Worm (Caenorhabditis elegans): ENCODE data around the gene nhr-190.

nhr-190 gene

ce11 chrV:608844-609243, 33.9 kb downstream of the nhr-190 start, which contains the start of gene srw-109:
Gene srw-109, minus strand, starts transcription at chrV:608944.
- TF ChIP-seq tbp1 (GFP tag; optimal IDR thresholded peaks at IDR 0.05): no peak
- no peak for TF ChIP-seq aptf-3 (GFP tag; IDR thresholded peaks at IDR 0.05)
- no peak for TF ChIP-seq ztf-18 (tag; optimal IDR thresholded peaks at IDR 0.05)
- TF ChIP-seq C17E4.6 (GFP tag; IDR thresholded peaks at IDR 0.05): no peak
- no peak for TF ChIP-seq bed-2 (GFP tag; IDR thresholded peaks at IDR 0.05)
- no peak for TF ChIP-seq nhr-179 (tag; optimal IDR thresholded peaks at IDR 0.05)
- no peak for TF ChIP-seq snpc-1.1 (tag; optimal IDR thresholded peaks at IDR 0.05; ENCODE audit: insufficient read depth)
- no peak for TF ChIP-seq him-1 (tag; optimal IDR thresholded peaks at IDR 0.05)
- no peak for TF ChIP-seq ztf-25 (GFP tag; IDR thresholded peaks at IDR 0.05)
- no peak for TF ChIP-seq die-1 (tag; optimal IDR thresholded peaks at IDR 0.05)
- no peak for TF ChIP-seq ZK185.1 (tag; optimal IDR thresholded peaks at IDR 0.05; ENCODE audit: poor library complexity, severe bottlenecking)
- no peak for TF ChIP-seq madf-10 (tag; optimal IDR thresholded peaks at IDR 0.05)
- TF ChIP-seq B0336.3 (GFP tag; IDR thresholded peaks at IDR 0.05): no peak
- no peak for TF ChIP-seq ekl-4 (GFP tag; IDR thresholded peaks at IDR 0.05)
- no peak for TF ChIP-seq pbrm-1 (GFP tag; IDR thresholded peaks at IDR 0.05)
- no peak for TF ChIP-seq dox-1 (GFP tag; IDR thresholded peaks at IDR 0.05)
- no peak for TF ChIP-seq attf-5 (GFP tag; optimal IDR thresholded peaks at IDR 0.05)
- TF ChIP-seq madf-6 (GFP tag; IDR thresholded peaks at IDR 0.05): no peak

ce11 chrV:604105-604504, 38.6 kb downstream of the nhr-190 start, which contains the start of gene srlf-37:
Gene srlf-37, minus strand, starts transcription at chrV:604205.
- TF ChIP-seq dpff-1 (tag; optimal IDR thresholded peaks at IDR 0.05) (no peak), rcor-1 (GFP tag; IDR thresholded peaks at IDR 0.05) (no peak), ama-1 (optimal IDR thresholded peaks at IDR 0.05) (no peak), ama-1 (GFP tag; optimal IDR thresholded peaks at IDR 0.05) (no peak), attf-3 (GFP tag; conservative IDR thresholded peaks at IDR 0.05) (no peak), T07F8.4 (tag; optimal IDR thresholded peaks at IDR 0.05) (no peak), efl-1 (GFP tag; optimal IDR thresholded peaks at IDR 0.05) (no peak), Y79H2A.3 (GFP tag; conservative IDR thresholded peaks at IDR 0.05) (no peak), unc-62 (GFP tag; optimal IDR thresholded peaks at IDR 0.05) (no peak), mcd-1 (GFP tag; IDR thresholded peaks at IDR 0.05) (no peak), bed-2 (GFP tag; IDR thresholded peaks at IDR 0.05) (no peak), madf-8 (GFP tag; conservative IDR thresholded peaks at IDR 0.05) (no peak), Y56A3A.18 (GFP tag; IDR thresholded peaks at IDR 0.05) (no peak), ztf-6 (GFP tag; IDR thresholded peaks at IDR 0.05) (no peak), ceh-58 (GFP tag; IDR thresholded peaks at IDR 0.05) (no peak), K11D2.4 (GFP tag; IDR thresholded peaks at IDR 0.05) (no peak), ztf-25 (GFP tag; IDR thresholded peaks at IDR 0.05) (no peak), B0019.2 (GFP tag; conservative IDR thresholded peaks at IDR 0.05) (no peak), aptf-3 (GFP tag; IDR thresholded peaks at IDR 0.05) (no peak)

ce11 chrV:600231-600630, 42.5 kb downstream of the nhr-190 start, which contains the start of gene nhr-251:
Gene nhr-251, plus strand, starts transcription at chrV:600531.
- no peak for TF ChIP-seq Y67H2A.10 (GFP tag; conservative IDR thresholded peaks at IDR 0.05)
- no peak for TF ChIP-seq ceh-27 (GFP tag; optimal IDR thresholded peaks at IDR 0.05)
- TF ChIP-seq Y53F4B.3 (GFP tag; IDR thresholded peaks at IDR 0.05): no peak
- no peak for TF ChIP-seq nhr-90 (tag; optimal IDR thresholded peaks at IDR 0.05)
- TF ChIP-seq mes-4 (tag; optimal IDR thresholded peaks at IDR 0.05): no peak
- TF ChIP-seq lsy-27 (tag; optimal IDR thresholded peaks at IDR 0.05; ENCODE audit: borderline replicate concordance, insufficient read depth): no peak
- TF ChIP-seq ceh-40 (GFP tag; IDR thresholded peaks at IDR 0.05): no peak
- no peak for TF ChIP-seq gei-17 (GFP tag; optimal IDR thresholded peaks at IDR 0.05)
- TF ChIP-seq tbp1 (GFP tag; optimal IDR thresholded peaks at IDR 0.05): no peak
- TF ChIP-seq Y56A3A.18 (GFP tag; IDR thresholded peaks at IDR 0.05): no peak
- TF ChIP-seq lag-1 (GFP tag; IDR thresholded peaks at IDR 0.05): no peak
- TF ChIP-seq B0261.1 (tag; optimal IDR thresholded peaks at IDR 0.05): no peak
- no peak for TF ChIP-seq ztf-22 (GFP tag; optimal IDR thresholded peaks at IDR 0.05)

All from whole organism, young adult.